Worm (Caenorhabditis elegans) whole organism, mixed stage, embryonic: ENCODE data around the gene nhr-129.

Source experiments
- M03D4.4 ChIP-seq: sonication (generic microtip); optimal IDR thresholded peaks from 2 replicates; lab custom pipeline; 2017; ENCODE audit warnings: mild to moderate bottlenecking, missing genetic modification characterization, missing compliant biosample characterization
- bed-3 ChIP-seq: fragments of 200-800 bp; sonication (Bioruptor generic); optimal IDR thresholded peaks from 3 replicates; lab custom pipeline; 2018; ENCODE audit warnings: mild to moderate bottlenecking, missing genetic modification characterization, moderate library complexity, missing compliant biosample characterization
- ces-1 ChIP-seq: fragments of 150-350 bp; optimal IDR thresholded peaks from 2 replicates; lab custom pipeline; 2014; ENCODE audit warnings: missing biosample characterization, missing genetic modification reagents, missing genetic modification characterization
- elt-1 ChIP-seq: sonication (generic microtip); optimal IDR thresholded peaks from 2 replicates; lab custom pipeline; 2017; ENCODE audit warnings: missing genetic modification characterization, mild to moderate bottlenecking, missing compliant biosample characterization, antibody characterized with exemption, moderate library complexity, borderline replicate concordance; ENCODE audit not compliant: insufficient read depth
- elt-3 ChIP-seq: fragments of 150-350 bp; optimal IDR thresholded peaks from 2 replicates; lab custom pipeline; 2014; ENCODE audit warnings: missing biosample characterization, missing genetic modification characterization
- hlh-1 ChIP-seq: fragments of 150-350 bp; optimal IDR thresholded peaks from 2 replicates; lab custom pipeline; 2014; ENCODE audit warnings: missing biosample characterization, missing genetic modification reagents, missing genetic modification characterization
- lsy-2 ChIP-seq: fragments of 150-350 bp; optimal IDR thresholded peaks from 2 replicates; lab custom pipeline; 2014; ENCODE audit warnings: missing biosample characterization, missing genetic modification characterization
- mep-1 ChIP-seq: fragments of 150-350 bp; optimal IDR thresholded peaks from 2 replicates; lab custom pipeline; 2017; ENCODE audit warnings: missing biosample characterization, missing genetic modification reagents, missing genetic modification characterization, inconsistent platforms
- mls-2 ChIP-seq: sonication (generic microtip); optimal IDR thresholded peaks from 2 replicates; lab custom pipeline; 2016; ENCODE audit warnings: mild to moderate bottlenecking, missing genetic modification characterization, moderate library complexity, missing compliant biosample characterization
- pha-4 ChIP-seq: fragments of 150-350 bp; optimal IDR thresholded peaks from 2 replicates; lab custom pipeline; 2018; ENCODE audit warnings: missing biosample characterization, missing genetic modification reagents, missing genetic modification characterization
- unc-39 ChIP-seq: fragments of 150-350 bp; optimal IDR thresholded peaks from 2 replicates; lab custom pipeline; 2014; ENCODE audit warnings: missing biosample characterization, missing genetic modification characterization
- unc-62 ChIP-seq: fragments of 150-350 bp; optimal IDR thresholded peaks from 2 replicates; lab custom pipeline; 2014; ENCODE audit warnings: missing biosample characterization, missing genetic modification reagents, missing genetic modification characterization
- ztf-11 ChIP-seq: fragments of 150-350 bp; optimal IDR thresholded peaks from 2 replicates; lab custom pipeline; 2014; ENCODE audit warnings: missing biosample characterization, missing genetic modification characterization

DNA sequence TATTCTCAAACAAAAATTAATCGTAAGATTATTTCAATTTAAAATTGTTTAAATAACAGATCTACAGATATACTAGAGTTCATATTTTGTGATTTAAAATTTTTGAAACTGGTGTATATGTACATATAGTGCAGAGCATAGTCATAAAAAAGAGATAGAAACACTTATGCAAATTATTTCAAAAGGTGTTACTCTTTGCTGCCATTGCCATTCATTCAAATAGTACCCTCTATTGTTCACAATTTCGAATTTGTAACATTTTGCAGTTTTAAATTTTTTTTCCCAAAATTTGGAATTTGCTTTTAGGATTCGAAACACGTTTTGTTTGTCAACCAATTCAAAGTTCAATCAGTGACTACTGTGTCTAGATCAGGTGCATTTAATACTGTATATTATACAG is 29.4 kb upstream of the nhr-129 start, which contains the start of gene F32H5.4:
- no peak for TF ChIP-seq lsy-2 (tag; lab: Kevin White, UChicago)
- TF ChIP-seq elt-3 (tag; lab: Kevin White, UChicago), result no peak
- TF ChIP-seq mls-2 (tag; lab: Kevin White, UChicago), result no peak
- TF ChIP-seq ces-1 (GFP tag; lab: Kevin White, UChicago), result no peak
- TF ChIP-seq pha-4, result no peak
- TF ChIP-seq elt-1, result no peak
- TF ChIP-seq mep-1 (tag; lab: Kevin White, UChicago), result no peak
- no peak for TF ChIP-seq unc-62 (GFP tag; lab: Kevin White, UChicago)
- TF ChIP-seq bed-3 (GFP tag; lab: Kevin White, UChicago), result no peak
- no peak for TF ChIP-seq M03D4.4 (tag; lab: Kevin White, UChicago)
- TF ChIP-seq ztf-11, result no peak
- no peak for TF ChIP-seq unc-39 (tag; lab: Kevin White, UChicago)
- no peak for TF ChIP-seq hlh-1
